Worm (Caenorhabditis elegans) whole organism, late embryonic: ENCODE results near the gene cyp-25A3.
"Not testable (repeated sequence)": the region's sequence is repeated elsewhere in the genome, so short reads cannot be mapped to it uniquely, and the experiment has no call there.

Source experiments
- F13H6.1 ChIP-seq: sonication (generic microtip); optimal IDR thresholded peaks from 2 replicates; lab custom pipeline; 2016; ENCODE audit warnings: missing genetic modification characterization, missing compliant biosample characterization
- ahr-1 ChIP-seq: sonication (generic microtip); optimal IDR thresholded peaks from 2 replicates; lab custom pipeline; 2016; ENCODE audit warnings: missing genetic modification characterization, missing compliant biosample characterization
- ceh-14 ChIP-seq: sonication (generic microtip); optimal IDR thresholded peaks from 2 replicates; lab custom pipeline; 2016; ENCODE audit warnings: missing genotype, missing genetic modification characterization, missing compliant biosample characterization
- ceh-2 ChIP-seq: sonication (generic microtip); optimal IDR thresholded peaks from 2 replicates; lab custom pipeline; 2016; ENCODE audit warnings: missing genotype, missing genetic modification characterization, missing compliant biosample characterization
- ceh-34 ChIP-seq: sonication (generic microtip); optimal IDR thresholded peaks from 2 replicates; lab custom pipeline; 2016; ENCODE audit warnings: mild to moderate bottlenecking, missing genetic modification characterization, missing compliant biosample characterization
- ceh-48 ChIP-seq: sonication (generic microtip); optimal IDR thresholded peaks from 2 replicates; lab custom pipeline; 2016; ENCODE audit warnings: missing genetic modification characterization, inconsistent platforms, missing compliant biosample characterization
- ceh-6 ChIP-seq: fragments of 200-800 bp; sonication (Bioruptor generic); optimal IDR thresholded peaks from 2 replicates; lab custom pipeline; 2018; ENCODE audit warnings: mild to moderate bottlenecking, missing genetic modification characterization, missing compliant biosample characterization
- che-1 ChIP-seq: sonication (generic microtip); optimal IDR thresholded peaks from 2 replicates; lab custom pipeline; 2016; ENCODE audit warnings: mild to moderate bottlenecking, missing genetic modification characterization, missing compliant biosample characterization
- elt-2 ChIP-seq: sonication (generic microtip); optimal IDR thresholded peaks from 2 replicates; lab custom pipeline; 2016; ENCODE audit warnings: missing genetic modification reagents, missing genetic modification characterization, missing compliant biosample characterization
- eyg-1 ChIP-seq: sonication (generic microtip); optimal IDR thresholded peaks from 2 replicates; lab custom pipeline; 2016; ENCODE audit warnings: missing genotype, missing genetic modification characterization, missing compliant biosample characterization
- fkh-10 ChIP-seq: fragments of 150-350 bp; optimal IDR thresholded peaks from 2 replicates; lab custom pipeline; 2014; ENCODE audit warnings: missing biosample characterization, missing genetic modification reagents, missing genetic modification characterization
- gmeb-2 ChIP-seq: sonication (generic microtip); optimal IDR thresholded peaks from 2 replicates; lab custom pipeline; 2016; ENCODE audit warnings: missing genetic modification characterization, inconsistent platforms, missing compliant biosample characterization
- hlh-30 ChIP-seq: sonication (generic microtip); optimal IDR thresholded peaks from 2 replicates; lab custom pipeline; 2017; ENCODE audit warnings: antibody characterized with exemption, missing genetic modification characterization, missing compliant biosample characterization; ENCODE audit not compliant: insufficient read depth
- hlh-6 ChIP-seq: sonication (generic microtip); optimal IDR thresholded peaks from 2 replicates; lab custom pipeline; 2016; ENCODE audit warnings: missing genotype, missing genetic modification characterization, missing compliant biosample characterization
- lim-6 ChIP-seq: sonication (generic microtip); optimal IDR thresholded peaks from 2 replicates; lab custom pipeline; 2016; ENCODE audit warnings: missing genetic modification characterization, missing compliant biosample characterization
- lin-11 ChIP-seq: fragments of 200-800 bp; sonication (Bioruptor generic); optimal IDR thresholded peaks from 2 replicates; lab custom pipeline; 2018; ENCODE audit warnings: mild to moderate bottlenecking, missing genetic modification characterization, missing compliant biosample characterization
- nfya-1 ChIP-seq: sonication (generic microtip); optimal IDR thresholded peaks from 2 replicates; lab custom pipeline; 2017; ENCODE audit warnings: missing genetic modification characterization, mild to moderate bottlenecking, missing compliant biosample characterization, antibody characterized with exemption, moderate library complexity
- nhr-11 ChIP-seq: fragments of 150-350 bp; optimal IDR thresholded peaks from 2 replicates; lab custom pipeline; 2014; ENCODE audit warnings: missing biosample characterization, missing genetic modification characterization
- odd-2 ChIP-seq: sonication (generic microtip); optimal IDR thresholded peaks from 2 replicates; lab custom pipeline; 2017; ENCODE audit warnings: antibody characterized with exemption, mild to moderate bottlenecking, missing genetic modification characterization, missing compliant biosample characterization
- pat-9 ChIP-seq: fragments of 200-800 bp; sonication (Bioruptor generic); optimal IDR thresholded peaks from 2 replicates; lab custom pipeline; 2018; ENCODE audit warnings: mild to moderate bottlenecking, missing genetic modification characterization, moderate library complexity, missing compliant biosample characterization
- pax-1 ChIP-seq: fragments of 150-350 bp; optimal IDR thresholded peaks from 2 replicates; lab custom pipeline; 2014; ENCODE audit warnings: missing biosample characterization, missing genetic modification characterization
- pqm-1 ChIP-seq: sonication (generic microtip); optimal IDR thresholded peaks from 2 replicates; lab custom pipeline; 2016; ENCODE audit warnings: missing genetic modification characterization, missing compliant biosample characterization
- pros-1 ChIP-seq: fragments of 150-350 bp; optimal IDR thresholded peaks from 2 replicates; lab custom pipeline; 2014; ENCODE audit warnings: missing biosample characterization, missing genetic modification reagents, missing genetic modification characterization
- rnt-1 ChIP-seq: sonication (generic microtip); optimal IDR thresholded peaks from 2 replicates; lab custom pipeline; 2016; ENCODE audit warnings: missing genetic modification characterization, missing compliant biosample characterization
- syd-9 ChIP-seq: sonication (generic microtip); optimal IDR thresholded peaks from 2 replicates; lab custom pipeline; 2016; ENCODE audit warnings: mild to moderate bottlenecking, missing genetic modification characterization, moderate library complexity, missing compliant biosample characterization
- tbx-2 ChIP-seq: sonication (generic microtip); optimal IDR thresholded peaks from 2 replicates; lab custom pipeline; 2016; ENCODE audit warnings: missing genetic modification characterization, missing compliant biosample characterization
- ttx-3 ChIP-seq: sonication (generic microtip); optimal IDR thresholded peaks from 2 replicates; lab custom pipeline; 2016; ENCODE audit warnings: missing genetic modification reagents, missing genetic modification characterization, missing compliant biosample characterization
- zip-5 ChIP-seq: sonication (generic microtip); optimal IDR thresholded peaks from 2 replicates; lab custom pipeline; 2016; ENCODE audit warnings: missing genetic modification characterization, missing compliant biosample characterization

cyp-25A3 gene

DNA sequence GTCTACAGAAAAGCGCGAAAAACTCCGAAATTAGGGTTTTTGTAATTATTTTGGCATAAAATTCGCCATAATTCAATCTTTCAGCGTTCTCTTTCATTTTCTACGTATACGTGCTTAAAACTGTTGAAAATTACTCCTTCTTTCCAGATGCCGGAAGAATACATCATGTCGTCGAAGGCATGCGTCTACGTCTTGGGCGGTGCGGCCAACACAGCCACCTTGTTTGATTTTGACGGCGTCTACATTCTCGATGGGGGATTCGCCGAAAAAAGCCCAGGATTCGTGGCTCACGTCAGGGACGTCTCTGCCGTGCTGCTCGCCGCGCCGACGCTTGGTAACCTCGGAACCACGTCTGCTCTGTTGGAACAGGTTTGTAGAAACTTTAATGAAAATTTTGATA lies 5.2 kb upstream of the cyp-25A3 start, which contains the start of gene maph-1.3:
Gene maph-1.3, plus strand, starts transcription at position 148 of the 400 bp plus-strand sequence.
- not testable (repeated sequence) for TF ChIP-seq lin-11 (tag; lab: Kevin White, UChicago); fkh-10 (GFP tag; lab: Kevin White, UChicago); zip-5

DNA sequence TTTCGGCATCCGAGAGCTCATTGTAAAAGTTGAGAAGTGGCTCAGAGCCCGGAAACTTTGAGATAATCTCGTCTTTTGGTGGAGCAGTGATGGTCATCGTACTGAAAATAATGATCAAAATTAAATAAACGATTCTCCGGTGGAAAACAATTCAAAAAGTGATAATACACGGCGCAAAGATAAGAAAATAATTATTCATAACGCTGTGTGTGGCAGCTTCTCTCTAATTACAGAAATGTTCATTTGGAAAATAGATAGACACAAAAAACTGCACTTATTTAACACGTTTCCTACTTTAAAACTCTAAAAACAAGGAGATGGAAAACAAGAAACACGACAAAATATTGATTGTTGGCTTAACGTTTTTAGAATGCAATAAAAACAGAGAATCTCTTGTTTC lies 4.0 kb upstream of the cyp-25A3 start, which contains the start of gene C36A4.4:
Gene C36A4.4, minus strand, starts transcription at position 101 of the 400 bp plus-strand sequence.
- not testable (repeated sequence) for TF ChIP-seq hlh-6; rnt-1 (tag; lab: Kevin White, UChicago); F13H6.1 (tag; lab: Kevin White, UChicago)

DNA sequence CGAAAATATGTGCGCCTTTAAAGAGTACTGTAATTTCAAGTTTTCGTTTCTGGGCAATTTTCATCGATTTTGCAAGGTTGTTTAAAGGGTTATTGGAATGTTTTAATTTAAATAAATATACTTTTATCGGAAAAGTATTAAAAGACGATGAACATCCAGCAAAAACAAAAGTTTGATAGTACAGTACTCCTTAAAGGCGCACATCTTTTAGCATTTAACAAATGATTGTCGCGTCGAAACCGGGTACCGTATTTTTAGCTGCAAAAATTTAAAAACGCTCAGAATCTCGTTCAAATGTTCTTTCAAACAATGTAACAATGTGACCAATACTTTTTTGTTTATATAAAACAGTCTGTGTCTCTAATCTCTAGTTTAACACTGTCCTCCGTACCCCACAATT lies 744 bp upstream of the cyp-25A3 start, which contains the start of gene C36A4.11:
Gene C36A4.11, plus strand, starts transcription at position 301 of the 400 bp plus-strand sequence.
- TF ChIP-seq pqm-1, ttx-3, nfya-1 (tag; lab: Kevin White, UChicago): not testable (repeated sequence)

DNA sequence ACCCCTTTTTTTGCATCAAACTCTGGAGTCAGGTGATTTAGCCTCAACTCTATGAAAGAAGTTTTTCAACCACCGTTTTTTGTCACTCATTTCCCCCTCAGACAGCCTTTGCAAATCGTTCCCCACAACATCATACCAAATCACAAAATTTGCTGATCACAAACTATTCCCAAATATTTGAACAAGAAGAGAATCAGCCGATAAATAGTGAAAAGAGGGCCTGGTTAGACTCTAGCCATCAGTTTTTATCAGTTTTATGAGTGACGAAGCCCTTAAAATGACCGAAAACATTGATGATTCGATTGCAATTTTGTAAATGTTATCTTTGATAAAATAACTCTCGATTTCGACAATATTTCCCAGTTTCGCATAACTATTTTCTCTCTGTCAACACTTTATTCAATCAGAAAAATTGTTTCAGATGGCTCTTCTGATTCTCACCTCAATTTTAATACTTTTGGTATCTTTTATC lies 4.7 kb downstream of the cyp-25A3 start, which contains the start of gene cyp-25A2:
Gene cyp-25A2, plus strand, starts transcription at position 422 of the 472 bp plus-strand sequence.
- TF ChIP-seq ceh-2 (tag; lab: Kevin White, UChicago): no peak
- peak; percentile 51 for TF ChIP-seq elt-2
- TF ChIP-seq eyg-1: no peak
- no peak for TF ChIP-seq gmeb-2
- no peak for TF ChIP-seq ahr-1

DNA sequence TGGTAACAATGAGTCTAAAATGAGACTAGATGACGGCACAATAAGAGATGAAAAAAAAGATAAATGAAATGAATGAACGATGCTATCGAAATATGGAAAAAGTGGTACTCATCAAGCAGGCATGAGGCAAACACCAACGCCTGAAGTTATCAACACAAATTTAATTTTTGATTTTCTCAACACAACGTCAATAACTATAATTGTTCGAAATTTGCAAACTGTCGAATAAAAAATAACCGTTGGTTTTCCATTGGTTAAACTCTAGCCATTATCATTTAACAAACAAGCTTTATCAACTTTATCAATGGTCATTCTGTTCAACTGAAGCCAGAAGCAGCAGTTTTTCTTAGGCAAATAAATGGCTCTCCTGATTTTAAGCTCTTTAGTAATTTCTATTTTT lies 7.2 kb downstream of the cyp-25A3 start, which contains the start of gene cyp-25A1:
Gene cyp-25A1, plus strand, starts transcription at position 301 of the 400 bp plus-strand sequence.
- TF ChIP-seq che-1: no peak
- no peak for TF ChIP-seq hlh-6
- TF ChIP-seq hlh-30: no peak
- no peak for TF ChIP-seq pros-1 (tag; lab: Kevin White, UChicago)
- no peak for TF ChIP-seq lim-6 (tag; lab: Kevin White, UChicago)
- TF ChIP-seq eyg-1: no peak
- TF ChIP-seq zip-5: no peak
- TF ChIP-seq odd-2 (tag; lab: Kevin White, UChicago): no peak
- TF ChIP-seq tbx-2 (tag; lab: Kevin White, UChicago): no peak
- TF ChIP-seq fkh-10 (GFP tag; lab: Kevin White, UChicago): no peak
- TF ChIP-seq syd-9 (tag; lab: Kevin White, UChicago): no peak
- no peak for TF ChIP-seq ceh-14 (tag; lab: Kevin White, UChicago)
- TF ChIP-seq pat-9 (tag; lab: Kevin White, UChicago): no peak
- TF ChIP-seq nhr-11 (tag; lab: Kevin White, UChicago): no peak
- TF ChIP-seq ceh-6: no peak
- TF ChIP-seq pqm-1 (tag; lab: Kevin White, UChicago): no peak

DNA sequence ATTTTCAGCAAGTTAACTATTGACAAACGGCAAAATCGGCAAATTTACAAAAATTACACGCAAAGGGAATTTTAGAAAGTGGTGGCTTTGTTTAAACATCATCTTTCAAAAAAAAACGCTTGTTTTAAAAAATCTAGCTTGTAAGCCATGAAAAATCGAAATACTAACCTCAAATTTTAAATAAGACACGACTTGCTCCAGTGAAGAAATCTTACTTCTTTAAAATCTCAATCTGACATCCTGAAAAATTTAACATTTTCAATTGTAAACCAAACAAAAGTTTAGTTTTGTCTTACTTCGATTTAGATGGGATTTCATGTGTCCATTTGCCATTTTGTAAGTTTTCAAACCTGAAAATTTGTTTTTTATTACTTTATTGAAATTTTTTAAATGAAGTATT lies 7.7 kb downstream of the cyp-25A3 start:
- no peak for TF ChIP-seq che-1
- no peak for TF ChIP-seq ceh-34 (tag; lab: Kevin White, UChicago)
- no peak for TF ChIP-seq ceh-6
- TF ChIP-seq hlh-6: no peak
- TF ChIP-seq zip-5: no peak
- TF ChIP-seq F13H6.1 (tag; lab: Kevin White, UChicago): no peak
- no peak for TF ChIP-seq elt-2
- no peak for TF ChIP-seq syd-9 (tag; lab: Kevin White, UChicago)
- TF ChIP-seq pax-1 (tag; lab: Kevin White, UChicago): no peak
- TF ChIP-seq rnt-1 (tag; lab: Kevin White, UChicago): no peak

DNA sequence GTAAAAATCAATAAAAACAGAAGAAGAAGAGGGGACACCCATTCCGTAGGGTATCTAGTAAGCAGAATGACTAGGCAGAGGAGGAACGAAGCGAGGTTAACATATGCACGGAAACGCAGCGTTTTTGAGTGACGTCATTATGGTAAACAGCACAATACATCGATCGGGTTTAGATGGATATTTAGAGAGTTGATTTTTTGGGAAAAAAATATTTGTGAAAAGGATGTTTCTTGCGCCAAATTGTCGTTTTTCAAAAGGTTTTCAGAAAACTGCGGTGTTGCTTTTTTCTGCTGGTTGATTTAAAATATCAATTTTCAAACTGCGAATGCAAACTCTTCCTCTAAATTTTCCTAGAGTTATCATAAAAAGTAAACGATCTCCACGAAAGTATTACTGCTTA lies 8.2 kb downstream of the cyp-25A3 start, which contains the start of gene C36A4.10:
Gene C36A4.10, minus strand, starts transcription at position 101 of the 400 bp plus-strand sequence.
- TF ChIP-seq ceh-14 (tag; lab: Kevin White, UChicago) (no peak), ceh-48 (tag; lab: Kevin White, UChicago) (peak; percentile 33)
